Worm (Caenorhabditis elegans) whole organism, L1 larva: Measurements from ENCODE around the gene bus-17.

Experiments used
- C04F5.9 ChIP-seq: sonication (generic microtip); optimal IDR thresholded peaks from 2 replicates; lab custom pipeline; 2016; ENCODE audit warnings: missing genetic modification characterization, missing compliant biosample characterization
- C34B4.2 ChIP-seq: sonication (generic microtip); optimal IDR thresholded peaks from 2 replicates; lab custom pipeline; 2017; ENCODE audit warnings: mild to moderate bottlenecking, missing genetic modification characterization, missing compliant biosample characterization
- F16B12.6 ChIP-seq: fragments of 150-350 bp; optimal IDR thresholded peaks from 2 replicates; lab custom pipeline; 2014; ENCODE audit warnings: missing biosample characterization, missing genetic modification characterization
- alr-1 ChIP-seq: fragments of 200-800 bp; sonication (Bioruptor generic); optimal IDR thresholded peaks from 2 replicates; lab custom pipeline; 2018; ENCODE audit warnings: borderline replicate concordance, mild to moderate bottlenecking, missing genetic modification characterization, missing compliant biosample characterization
- aly-2 ChIP-seq: fragments of 150-350 bp; optimal IDR thresholded peaks from 2 replicates; lab custom pipeline; 2014; ENCODE audit warnings: missing biosample characterization, missing genetic modification characterization
- ceh-63 ChIP-seq: fragments of 200-800 bp; sonication (Bioruptor generic); optimal IDR thresholded peaks from 2 replicates; lab custom pipeline; 2018; ENCODE audit warnings: mild to moderate bottlenecking, missing genetic modification characterization, missing compliant biosample characterization
- ceh-88 ChIP-seq: fragments of 200-800 bp; sonication (Bioruptor generic); IDR thresholded peaks from 2 replicates; pipeline ENCODE4 v1.3.6; 2022; ENCODE audit warnings: missing genetic modification characterization, missing compliant biosample characterization
- dsc-1 ChIP-seq: sonication (generic microtip); optimal IDR thresholded peaks from 2 replicates; lab custom pipeline; 2016; ENCODE audit warnings: mild to moderate bottlenecking, missing genetic modification characterization, missing compliant biosample characterization
- efl-1 ChIP-seq, 4 experiments: fragments of 150-350 bp; optimal IDR thresholded peaks in 3 of 4; peaks in 1 of 4; 1 replicate in 1 of 4; 2 replicates in 3 of 4; lab custom pipeline; 2014; ENCODE audit warnings: missing biosample characterization in 2 of 4, missing genetic modification characterization in 2 of 4, missing genetic modification reagents in 2 of 4
- egl-13 ChIP-seq: sonication (generic microtip); optimal IDR thresholded peaks from 2 replicates; lab custom pipeline; 2016; ENCODE audit warnings: missing genotype, missing genetic modification reagents, missing genetic modification characterization, missing compliant biosample characterization
- egl-27 ChIP-seq, 2 experiments: fragments of 150-350 bp in 1 of 2; sonication (generic microtip); optimal IDR thresholded peaks; 3 replicates each; lab custom pipeline; 2017 to 2018; ENCODE audit warnings: missing biosample characterization in 2 of 2, missing genetic modification characterization in 2 of 2, missing genetic modification reagents in 2 of 2
- elt-2 ChIP-seq: sonication (generic microtip); optimal IDR thresholded peaks from 2 replicates; lab custom pipeline; 2016; ENCODE audit warnings: missing genetic modification characterization, mild to moderate bottlenecking, inconsistent platforms, missing compliant biosample characterization, missing genetic modification reagents
- elt-3 ChIP-seq, 6 experiments: fragments of 150-350 bp in 1 of 6; sonication (generic microtip); optimal IDR thresholded peaks; 2 replicates each; lab custom pipeline; 2017 to 2018; ENCODE audit warnings: missing biosample characterization in 6 of 6, missing genetic modification characterization in 6 of 6, inconsistent platforms in 1 of 6
- fkh-10 ChIP-seq: sonication (generic microtip); optimal IDR thresholded peaks from 2 replicates; lab custom pipeline; 2017; ENCODE audit warnings: missing biosample characterization, missing genetic modification reagents, missing genetic modification characterization
- fkh-4 ChIP-seq: sonication (generic microtip); optimal IDR thresholded peaks from 2 replicates; lab custom pipeline; 2016; ENCODE audit warnings: missing compliant biosample characterization, missing genetic modification characterization, borderline replicate concordance
- fkh-8 ChIP-seq: sonication (generic microtip); optimal IDR thresholded peaks from 2 replicates; lab custom pipeline; 2016; ENCODE audit warnings: mild to moderate bottlenecking, missing genetic modification characterization, missing compliant biosample characterization
- fos-1 ChIP-seq: fragments of 150-350 bp; optimal IDR thresholded peaks from 2 replicates; lab custom pipeline; 2014; ENCODE audit warnings: missing biosample characterization, missing genetic modification characterization
- grh-1 ChIP-seq: fragments of 200-800 bp; sonication (Bioruptor generic); IDR thresholded peaks from 2 replicates; pipeline ENCODE4 v1.3.6; 2022; ENCODE audit warnings: missing genetic modification reagents, missing genetic modification characterization, missing compliant biosample characterization
- irx-1 ChIP-seq: sonication (generic microtip); optimal IDR thresholded peaks from 2 replicates; lab custom pipeline; 2016; ENCODE audit warnings: missing genetic modification characterization, missing compliant biosample characterization
- isw-1 ChIP-seq: fragments of 200-800 bp; sonication (Bioruptor generic); IDR thresholded peaks from 2 replicates; pipeline ENCODE4 v1.3.6; 2022; ENCODE audit warnings: missing genetic modification characterization, missing compliant biosample characterization
- jun-1 ChIP-seq: fragments of 150-350 bp; optimal IDR thresholded peaks from 2 replicates; lab custom pipeline; 2014; ENCODE audit warnings: missing biosample characterization, missing genetic modification reagents, missing genetic modification characterization
- lin-13 ChIP-seq: fragments of 150-350 bp; optimal IDR thresholded peaks from 2 replicates; lab custom pipeline; 2014; ENCODE audit warnings: missing biosample characterization, missing genetic modification reagents, missing genetic modification characterization
- lin-39 ChIP-seq: fragments of 150-350 bp; optimal IDR thresholded peaks from 2 replicates; lab custom pipeline; 2014; ENCODE audit warnings: missing biosample characterization, missing genetic modification reagents, missing genetic modification characterization
- lsy-2 ChIP-seq, 2 experiments: fragments of 150-350 bp; optimal IDR thresholded peaks; 2 replicates each; lab custom pipeline; 2014; ENCODE audit warnings: missing biosample characterization in 2 of 2, missing genetic modification characterization in 2 of 2
- mab-9 ChIP-seq: fragments of 200-800 bp; sonication (Bioruptor generic); IDR thresholded peaks from 2 replicates; pipeline ENCODE4 v1.3.6; 2022; ENCODE audit warnings: missing genetic modification reagents, missing genetic modification characterization, missing compliant biosample characterization
- mef-2 ChIP-seq: fragments of 150-350 bp; optimal IDR thresholded peaks from 2 replicates; lab custom pipeline; 2014; ENCODE audit warnings: missing biosample characterization, missing genetic modification characterization
- mep-1 ChIP-seq: fragments of 150-350 bp; optimal IDR thresholded peaks from 2 replicates; lab custom pipeline; 2014; ENCODE audit warnings: missing biosample characterization, missing genetic modification characterization
- nhr-11 ChIP-seq: fragments of 150-350 bp; optimal IDR thresholded peaks from 2 replicates; lab custom pipeline; 2014; ENCODE audit warnings: missing biosample characterization, missing genetic modification characterization
- nhr-12 ChIP-seq: sonication (generic microtip); optimal IDR thresholded peaks from 2 replicates; lab custom pipeline; 2017; ENCODE audit warnings: missing biosample characterization, missing genetic modification characterization
- nhr-19 ChIP-seq: fragments of 200-800 bp; sonication (Bioruptor generic); conservative IDR thresholded peaks from 2 replicates; pipeline ENCODE4 v1.3.6; 2022; ENCODE audit warnings: missing genetic modification characterization, missing compliant biosample characterization
- nhr-20 ChIP-seq: sonication (generic microtip); optimal IDR thresholded peaks from 2 replicates; lab custom pipeline; 2016; ENCODE audit warnings: mild to moderate bottlenecking, missing genetic modification characterization, missing compliant biosample characterization
- nhr-237 ChIP-seq: fragments of 150-350 bp; optimal IDR thresholded peaks from 2 replicates; lab custom pipeline; 2014; ENCODE audit warnings: missing biosample characterization, missing genetic modification characterization
- nhr-28 ChIP-seq: fragments of 150-350 bp; optimal IDR thresholded peaks from 2 replicates; lab custom pipeline; 2014; ENCODE audit warnings: missing biosample characterization, missing genetic modification characterization
- nhr-47 ChIP-seq: sonication (generic microtip); optimal IDR thresholded peaks from 2 replicates; lab custom pipeline; 2016; ENCODE audit warnings: mild to moderate bottlenecking, missing genetic modification characterization, moderate library complexity, missing compliant biosample characterization
- nhr-71 ChIP-seq: sonication (generic microtip); optimal IDR thresholded peaks from 2 replicates; lab custom pipeline; 2016; ENCODE audit warnings: mild to moderate bottlenecking, missing genetic modification characterization, moderate library complexity, missing compliant biosample characterization
- nhr-77 ChIP-seq: fragments of 150-350 bp; optimal IDR thresholded peaks from 2 replicates; lab custom pipeline; 2014; ENCODE audit warnings: missing biosample characterization, missing genetic modification characterization
- nhr-85 ChIP-seq: sonication (generic microtip); peaks from one replicate; lab custom pipeline; 2016; ENCODE audit warnings: missing genetic modification characterization, inconsistent platforms, missing compliant biosample characterization
- pag-3 ChIP-seq: sonication (generic microtip); optimal IDR thresholded peaks from 2 replicates; lab custom pipeline; 2017; ENCODE audit warnings: missing genetic modification characterization, mild to moderate bottlenecking, missing compliant biosample characterization, antibody characterized with exemption, borderline replicate concordance; ENCODE audit not compliant: insufficient read depth
- pax-3 ChIP-seq: fragments of 200-800 bp; sonication (Bioruptor generic); optimal IDR thresholded peaks from 2 replicates; lab custom pipeline; 2018; ENCODE audit warnings: mild to moderate bottlenecking, missing genetic modification characterization, moderate library complexity, missing compliant biosample characterization
- pqm-1 ChIP-seq: sonication (generic microtip); optimal IDR thresholded peaks from 3 replicates; lab custom pipeline; 2017; ENCODE audit warnings: missing biosample characterization, missing genetic modification characterization
- snu-23 ChIP-seq: sonication (generic microtip); optimal IDR thresholded peaks from 2 replicates; lab custom pipeline; 2016; ENCODE audit warnings: missing genetic modification characterization, missing compliant biosample characterization
- sptf-1 ChIP-seq: fragments of 150-350 bp; optimal IDR thresholded peaks from 2 replicates; lab custom pipeline; 2014; ENCODE audit warnings: missing biosample characterization, missing genetic modification characterization
- sup-37 ChIP-seq: fragments of 200-800 bp; sonication (Bioruptor generic); optimal IDR thresholded peaks from 2 replicates; lab custom pipeline; 2018; ENCODE audit warnings: mild to moderate bottlenecking, missing genetic modification characterization, missing compliant biosample characterization
- swsn-7 ChIP-seq: sonication (generic microtip); optimal IDR thresholded peaks from 2 replicates; lab custom pipeline; 2016; ENCODE audit warnings: missing genetic modification characterization, missing compliant biosample characterization
- tlp-1 ChIP-seq: fragments of 150-350 bp; optimal IDR thresholded peaks from 2 replicates; lab custom pipeline; 2014; ENCODE audit warnings: missing biosample characterization, missing genetic modification characterization
- unc-130 ChIP-seq: fragments of 150-350 bp; optimal IDR thresholded peaks from 2 replicates; lab custom pipeline; 2017; ENCODE audit warnings: missing biosample characterization, missing genetic modification characterization, inconsistent platforms
- unc-62 ChIP-seq: fragments of 150-350 bp; optimal IDR thresholded peaks from 2 replicates; lab custom pipeline; 2014; ENCODE audit warnings: missing biosample characterization, missing genetic modification reagents, missing genetic modification characterization
- unc-86 ChIP-seq: sonication (generic microtip); optimal IDR thresholded peaks from 2 replicates; lab custom pipeline; 2016; ENCODE audit warnings: missing genetic modification characterization, missing compliant biosample characterization
- unc-98 ChIP-seq: fragments of 200-800 bp; sonication (Bioruptor generic); IDR thresholded peaks from 2 replicates; pipeline ENCODE4 v1.3.6; 2022; ENCODE audit warnings: missing genetic modification characterization, missing compliant biosample characterization
- zag-1 ChIP-seq: fragments of 150-350 bp; optimal IDR thresholded peaks from 2 replicates; lab custom pipeline; 2014; ENCODE audit warnings: missing biosample characterization, missing genetic modification characterization
- zip-4 ChIP-seq: fragments of 200-800 bp; sonication (Bioruptor generic); optimal IDR thresholded peaks from 2 replicates; lab custom pipeline; 2018; ENCODE audit warnings: mild to moderate bottlenecking, missing genetic modification characterization, moderate library complexity, missing compliant biosample characterization
- ztf-11 ChIP-seq, 2 experiments: sonication (generic microtip); optimal IDR thresholded peaks; 2 replicates each; lab custom pipeline; 2016 to 2017; ENCODE audit warnings: missing genetic modification characterization in 2 of 2, missing biosample characterization in 1 of 2, missing compliant biosample characterization in 1 of 2
- ztf-4 ChIP-seq: fragments of 150-350 bp; optimal IDR thresholded peaks from 2 replicates; lab custom pipeline; 2014; ENCODE audit warnings: missing biosample characterization, missing genetic modification characterization

The bus-17 gene

ce11 chrX:15724994-15725393 lies 41.2 kb downstream of the bus-17 start (continued):
- TF ChIP-seq C04F5.9 (tag; lab: Kevin White, UChicago): no peak
- peak; percentile 45 for TF ChIP-seq irx-1 (tag; lab: Kevin White, UChicago)
- no peak for TF ChIP-seq ztf-4 (tag; lab: Kevin White, UChicago)
- no peak for TF ChIP-seq unc-98 (GFP tag; lab: Robert Waterston, UW)
- no peak for TF ChIP-seq egl-13
- TF ChIP-seq dsc-1: peak; percentile 38
- no peak for TF ChIP-seq fkh-10 (GFP tag; lab: Kevin White, UChicago)
- TF ChIP-seq nhr-85: peak; percentile 87
- peak; percentile 89 for TF ChIP-seq mep-1 (tag; lab: Kevin White, UChicago)
- no peak for TF ChIP-seq aly-2 (tag; lab: Kevin White, UChicago)
- no peak for TF ChIP-seq zip-4 (GFP tag; lab: Kevin White, UChicago)
- TF ChIP-seq nhr-12 (tag; lab: Kevin White, UChicago): no peak
- TF ChIP-seq unc-130 (tag; lab: Kevin White, UChicago): peak; percentile 75
- no peak for TF ChIP-seq egl-27 (tag; optimal IDR thresholded peaks at IDR 0.05; lab: Kevin White, UChicago)
- peak; percentile 75 for TF ChIP-seq nhr-47 (tag; lab: Kevin White, UChicago)
- TF ChIP-seq pqm-1 (tag; lab: Kevin White, UChicago): no peak
- peak; percentile 67 for TF ChIP-seq nhr-19 (GFP tag; lab: Robert Waterston, UW)
- TF ChIP-seq snu-23 (GFP tag; lab: Kevin White, UChicago): peak; percentile 83
- TF ChIP-seq fos-1 (tag; lab: Kevin White, UChicago): no peak
- peak; percentile 93 for TF ChIP-seq pag-3 (tag; lab: Kevin White, UChicago)
- peak in 1 of 2 experiments; percentile 11 for TF ChIP-seq ztf-11 (tag; optimal IDR thresholded peaks at IDR 0.05; lab: Kevin White, UChicago)
- TF ChIP-seq lin-13 (GFP tag; lab: Kevin White, UChicago): peak; percentile 67
- peak in 1 of 6 experiments; percentile 50 for TF ChIP-seq elt-3 (tag; optimal IDR thresholded peaks at IDR 0.05; lab: Kevin White, UChicago)
- TF ChIP-seq nhr-237: no peak
- no peak for TF ChIP-seq lin-39
- TF ChIP-seq efl-1 (optimal IDR thresholded peaks at IDR 0.05; lab: Kevin White, UChicago): peak; percentile 69 to 78
- TF ChIP-seq efl-1 (GFP tag; optimal IDR thresholded peaks at IDR 0.05 in 1 of 2; lab: Kevin White, UChicago): peak in 1 of 2 experiments; percentile 58
- peak; percentile 7 for TF ChIP-seq mef-2 (tag; lab: Kevin White, UChicago)
- no peak for TF ChIP-seq unc-62
- peak; percentile 14; the same call in 1 of the 2 replicates for TF ChIP-seq isw-1
- TF ChIP-seq swsn-7 (tag; lab: Kevin White, UChicago): peak; percentile 76
- TF ChIP-seq F16B12.6 (tag; lab: Kevin White, UChicago): peak; percentile 93
- TF ChIP-seq nhr-11 (tag; lab: Kevin White, UChicago): no peak
- TF ChIP-seq nhr-28 (tag; lab: Kevin White, UChicago): no peak
- no peak for TF ChIP-seq alr-1 (tag; lab: Kevin White, UChicago)
- no peak for TF ChIP-seq tlp-1 (tag; lab: Kevin White, UChicago)
- peak; percentile 6 for TF ChIP-seq nhr-77 (tag; lab: Kevin White, UChicago)
- TF ChIP-seq grh-1 (GFP tag; lab: Robert Waterston, UW): peak; percentile 34; the same call in 1 of the 2 replicates
- peak; percentile 65 for TF ChIP-seq unc-86 (tag; lab: Kevin White, UChicago)
- no peak for TF ChIP-seq fkh-4 (tag; lab: Kevin White, UChicago)
- no peak for TF ChIP-seq C34B4.2 (tag; lab: Kevin White, UChicago)
- TF ChIP-seq lsy-2 (tag; optimal IDR thresholded peaks at IDR 0.05; lab: Kevin White, UChicago): peak; percentile 64 to 74
- no peak for TF ChIP-seq ceh-88
- TF ChIP-seq fkh-8 (tag; lab: Kevin White, UChicago): no peak
- no peak for TF ChIP-seq pax-3 (tag; lab: Kevin White, UChicago)
- peak; percentile 74 for TF ChIP-seq nhr-20 (tag; lab: Kevin White, UChicago)
- TF ChIP-seq elt-2 (tag; lab: Kevin White, UChicago): no peak
- TF ChIP-seq jun-1 (tag; lab: Kevin White, UChicago): peak; percentile 48
- peak; percentile 78 for TF ChIP-seq nhr-71
- no peak for TF ChIP-seq ceh-63
- TF ChIP-seq sptf-1 (tag; lab: Kevin White, UChicago): no peak
- no peak for TF ChIP-seq mab-9 (GFP tag; lab: Robert Waterston, UW)
- TF ChIP-seq zag-1 (tag; lab: Kevin White, UChicago): no peak
- TF ChIP-seq sup-37: no peak
